Fruit fly (Drosophila melanogaster): ENCODE results near the gene CG42371.

The CG42371 gene

DNA sequence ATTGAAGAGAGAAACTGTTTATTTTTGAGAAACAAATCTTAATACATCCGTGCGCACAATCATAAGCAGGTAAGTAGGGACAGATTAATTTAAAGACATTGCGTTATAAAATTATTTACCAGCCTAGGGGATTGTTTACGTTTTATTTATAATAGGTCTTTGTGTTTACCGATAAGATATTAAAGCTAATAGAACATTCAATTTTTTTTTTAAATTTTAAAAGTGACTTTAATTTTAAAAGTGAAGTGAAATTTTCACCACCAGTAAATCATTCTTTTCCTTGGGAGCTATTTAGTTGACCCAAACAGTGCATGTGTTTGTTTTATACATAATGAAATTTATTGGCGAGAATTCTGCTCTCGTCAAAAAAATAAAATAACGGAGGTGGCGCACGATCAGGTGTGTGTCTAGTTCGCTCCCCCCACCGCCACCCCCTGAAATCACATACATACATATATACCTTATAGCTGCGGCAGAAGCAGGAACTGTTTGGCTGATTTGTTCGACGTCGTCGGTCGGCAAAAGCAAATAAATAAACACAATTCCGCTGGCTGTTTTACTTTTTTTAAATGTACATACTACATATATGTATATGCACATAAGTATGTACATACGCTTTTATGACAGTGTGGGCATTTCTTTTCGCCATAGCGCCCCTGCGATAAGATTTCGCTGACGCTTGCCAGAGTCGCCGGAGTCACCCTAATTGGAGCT lies 41.0 kb downstream of the CG42371 start (continued):
- TF ChIP-seq CG17328 (GFP tag; IDR thresholded peaks at IDR 0.05) (no peak), pita (GFP tag; optimal IDR thresholded peaks at IDR 0.05) (no peak), CG17361 (GFP tag; IDR thresholded peaks at IDR 0.05) (peak; percentile 62; the same call in 2 of the 3 replicates), exex (tag; optimal IDR thresholded peaks at IDR 0.05) (no peak), CG34376 (GFP tag; optimal IDR thresholded peaks at IDR 0.05) (no peak), danr (GFP tag; IDR thresholded peaks at IDR 0.05) (no peak), slou (GFP tag; optimal IDR thresholded peaks at IDR 0.05) (no peak), gro (GFP tag; optimal IDR thresholded peaks at IDR 0.05) (no peak), shn (GFP tag; optimal IDR thresholded peaks at IDR 0.05) (no peak), CG8924 (tag; optimal IDR thresholded peaks at IDR 0.05) (peak; percentile 50), maf-S (GFP tag; optimal IDR thresholded peaks at IDR 0.05) (no peak), Aef1 (GFP tag; IDR thresholded peaks at IDR 0.05) (no peak), CG32772 (GFP tag; IDR thresholded peaks at IDR 0.05) (no peak), GATAe (GFP tag; conservative IDR thresholded peaks at IDR 0.05) (no peak), Drgx (GFP tag; IDR thresholded peaks at IDR 0.05) (peak; percentile 52; the same call in 1 of the 2 replicates), Abd-B (GFP tag; optimal IDR thresholded peaks at IDR 0.05) (peak; percentile 4), CG12744 (GFP tag; optimal IDR thresholded peaks at IDR 0.05) (peak; percentile 66), CG14965 (GFP tag; optimal IDR thresholded peaks at IDR 0.05; ENCODE audit: borderline replicate concordance) (no peak), Fer3 (tag; optimal IDR thresholded peaks at IDR 0.05) (peak; percentile 68), tap (tag; optimal IDR thresholded peaks at IDR 0.05) (peak; percentile 15), sima (GFP tag; optimal IDR thresholded peaks at IDR 0.05) (no peak), Side (GFP tag; optimal IDR thresholded peaks at IDR 0.05) (no peak), Hmr (GFP tag; optimal IDR thresholded peaks at IDR 0.05) (peak; percentile 73), fd3F (GFP tag; optimal IDR thresholded peaks at IDR 0.05) (peak; percentile 33), CG8290 (GFP tag; optimal IDR thresholded peaks at IDR 0.05) (no peak), CG8290 (tag; optimal IDR thresholded peaks at IDR 0.05) (peak in 1 of 2 experiments; percentile 18), Oaz (GFP tag; IDR thresholded peaks at IDR 0.05) (no peak), CTCF (GFP tag; optimal IDR thresholded peaks at IDR 0.05) (no peak), Dll (GFP tag; IDR thresholded peaks at IDR 0.05; ENCODE audit: partially characterized antibody) (no peak), Adf1 (GFP tag; IDR thresholded peaks at IDR 0.05) (peak; percentile 59), CG6854 (GFP tag; optimal IDR thresholded peaks at IDR 0.05) (peak; percentile 28), Atf6 (GFP tag; IDR thresholded peaks at IDR 0.05) (no peak; the same call in 1 of the 2 replicates), CG9876 (GFP tag; optimal IDR thresholded peaks at IDR 0.05) (no peak), amos (GFP tag; IDR thresholded peaks at IDR 0.05; ENCODE audit: partially characterized antibody) (no peak), gt (GFP tag; IDR thresholded peaks at IDR 0.05) (no peak), CG7372 (GFP tag; IDR thresholded peaks at IDR 0.05) (no peak), Max (GFP tag; optimal IDR thresholded peaks at IDR 0.05) (peak; percentile 9), aop (GFP tag; IDR thresholded peaks at IDR 0.05) (peak; percentile 76; the same call in 1 of the 2 replicates), CG2875 (GFP tag; optimal IDR thresholded peaks at IDR 0.05) (no peak), Dbx (GFP tag; IDR thresholded peaks at IDR 0.05) (peak; percentile 65; the same call in 2 of the 3 replicates), CG4328 (GFP tag; optimal IDR thresholded peaks at IDR 0.05) (no peak), Sry-δ (GFP tag; optimal IDR thresholded peaks at IDR 0.05) (no peak), crc (GFP tag; optimal IDR thresholded peaks at IDR 0.05) (no peak), Gug (GFP tag; IDR thresholded peaks at IDR 0.05) (no peak), CHES-1-like (GFP tag; optimal IDR thresholded peaks at IDR 0.05) (no peak), gsb (GFP tag; IDR thresholded peaks at IDR 0.05) (no peak), stc (GFP tag; IDR thresholded peaks at IDR 0.05) (no peak), CkIIα-i1 (GFP tag; IDR thresholded peaks at IDR 0.05) (no peak), CG43689 (GFP tag; IDR thresholded peaks at IDR 0.05) (no peak), inv (GFP tag; IDR thresholded peaks at IDR 0.05; ENCODE audit: partially characterized antibody) (no peak), CG10565 (GFP tag; optimal IDR thresholded peaks at IDR 0.05) (no peak), Awh (GFP tag; IDR thresholded peaks at IDR 0.05) (no peak)

Data from whole organism, embryonic.